Worm (Caenorhabditis elegans) whole organism, early embryonic: ENCODE measurements around the gene ckb-1.

Experiments
- F13C5.2 ChIP-seq: sonication (generic microtip); optimal IDR thresholded peaks from 2 replicates; lab custom pipeline; 2017; ENCODE audit warnings: mild to moderate bottlenecking, missing genetic modification characterization, inconsistent platforms, missing compliant biosample characterization
- ama-1 ChIP-seq: fragments of 150-350 bp; optimal IDR thresholded peaks from 2 replicates; lab custom pipeline; 2014

ce11 chrIII:4359900-4360299 lies 5.2 kb upstream of the ckb-1 start:
- no peak for TF ChIP-seq F13C5.2 (tag; lab: Kevin White, UChicago)
- no peak for TF ChIP-seq ama-1 (lab: Kevin White, UChicago)
